Fruit fly (Drosophila melanogaster) whole organism, embryonic: ENCODE data around the gene CG13898.

Source experiments
- Bdp1 ChIP-seq: fragments of 200-800 bp; sonication (Bioruptor generic); optimal IDR thresholded peaks from 3 replicates; lab custom pipeline; 2016; ENCODE audit warnings: missing biosample characterization, missing genetic modification characterization
- Bteb2 ChIP-seq: fragments of 200-800 bp; sonication (Bioruptor generic); optimal IDR thresholded peaks from 2 replicates; lab custom pipeline; 2016; ENCODE audit warnings: missing biosample characterization, missing genetic modification characterization
- CG10979 ChIP-seq: fragments of 200-800 bp; sonication (Bioruptor generic); optimal IDR thresholded peaks from 2 replicates; lab custom pipeline; 2018; ENCODE audit warnings: missing biosample characterization, mild to moderate bottlenecking, missing genetic modification characterization, moderate library complexity
- CG11560 ChIP-seq: fragments of 200-800 bp; sonication (Bioruptor generic); IDR thresholded peaks from 3 replicates; pipeline ENCODE4 v1.3.6; 2022; ENCODE audit warnings: missing biosample characterization, missing genetic modification characterization
- CG11696 ChIP-seq: fragments of 200-800 bp; sonication (Bioruptor generic); IDR thresholded peaks from 2 replicates; pipeline ENCODE4 v1.3.6; 2022; ENCODE audit warnings: missing biosample characterization, missing genetic modification characterization
- CG12071 ChIP-seq: fragments of 200-800 bp; sonication (Bioruptor generic); optimal IDR thresholded peaks from 3 replicates; lab custom pipeline; 2018; ENCODE audit warnings: missing biosample characterization, mild to moderate bottlenecking, missing genetic modification characterization
- CG1233 ChIP-seq: fragments of 200-800 bp; sonication (Bioruptor generic); optimal IDR thresholded peaks from 4 replicates; lab custom pipeline; 2018; ENCODE audit warnings: missing biosample characterization, mild to moderate bottlenecking, missing genetic modification characterization
- CG14965 ChIP-seq: fragments of 200-800 bp; sonication (Bioruptor generic); optimal IDR thresholded peaks from 2 replicates; lab custom pipeline; 2016; ENCODE audit warnings: missing biosample characterization, missing genetic modification characterization, borderline replicate concordance
- CG1529 ChIP-seq: fragments of 200-800 bp; sonication (Bioruptor generic); optimal IDR thresholded peaks from 3 replicates; lab custom pipeline; 2018; ENCODE audit warnings: missing biosample characterization, missing genetic modification characterization
- CG17612 ChIP-seq: fragments of 200-800 bp; sonication (Bioruptor generic); IDR thresholded peaks from 2 replicates; pipeline ENCODE4 v1.3.6; 2022; ENCODE audit warnings: missing biosample characterization, missing genetic modification characterization
- CG1792 ChIP-seq: fragments of 200-800 bp; sonication (Bioruptor generic); optimal IDR thresholded peaks from 2 replicates; lab custom pipeline; 2016; ENCODE audit warnings: missing biosample characterization, missing genetic modification characterization
- CG2120 ChIP-seq: fragments of 200-800 bp; sonication (Bioruptor generic); optimal IDR thresholded peaks from 3 replicates; lab custom pipeline; 2016; ENCODE audit warnings: missing biosample characterization, missing genetic modification characterization
- CG2712 ChIP-seq: fragments of 200-800 bp; optimal IDR thresholded peaks from 3 replicates; lab custom pipeline; 2019; ENCODE audit warnings: missing biosample characterization, mild to moderate bottlenecking, missing genetic modification characterization, moderate library complexity
- CG30403 ChIP-seq: fragments of 200-800 bp; sonication (Bioruptor generic); optimal IDR thresholded peaks from 3 replicates; lab custom pipeline; 2016; ENCODE audit warnings: missing biosample characterization, missing genetic modification characterization
- CG4730 ChIP-seq: fragments of 200-800 bp; sonication (Bioruptor generic); IDR thresholded peaks from 2 replicates; pipeline ENCODE4 v1.3.6; 2022; ENCODE audit warnings: missing biosample characterization, missing genetic modification characterization
- CG4820 ChIP-seq: fragments of 200-800 bp; sonication (Bioruptor generic); optimal IDR thresholded peaks from 3 replicates; lab custom pipeline; 2016; ENCODE audit warnings: missing biosample characterization, missing genetic modification characterization
- CG4854 ChIP-seq: fragments of 200-800 bp; sonication (Bioruptor generic); optimal IDR thresholded peaks from 2 replicates; lab custom pipeline; 2016; ENCODE audit warnings: missing biosample characterization, missing genetic modification characterization, inconsistent platforms
- CG6683 ChIP-seq: fragments of 200-800 bp; sonication (Bioruptor generic); optimal IDR thresholded peaks from 2 replicates; lab custom pipeline; 2017; ENCODE audit warnings: missing biosample characterization, mild to moderate bottlenecking, missing genetic modification characterization, missing genetic modification reagents
- CG6689 ChIP-seq: fragments of 200-800 bp; sonication (Bioruptor generic); IDR thresholded peaks from 2 replicates; pipeline ENCODE4 v1.3.6; 2022; ENCODE audit warnings: missing biosample characterization, missing genetic modification characterization
- CG6791 ChIP-seq: fragments of 200-800 bp; sonication (Bioruptor generic); IDR thresholded peaks from 3 replicates; pipeline ENCODE4 v1.3.6; 2022; ENCODE audit warnings: missing biosample characterization, missing genetic modification characterization; ENCODE audit not compliant: partially characterized antibody
- CG6854 ChIP-seq: fragments of 200-800 bp; sonication (Bioruptor generic); optimal IDR thresholded peaks from 3 replicates; lab custom pipeline; 2017; ENCODE audit warnings: missing biosample characterization, mild to moderate bottlenecking, missing genetic modification characterization
- CG8281 ChIP-seq: fragments of 200-800 bp; sonication (Bioruptor generic); optimal IDR thresholded peaks from 2 replicates; lab custom pipeline; 2018; ENCODE audit warnings: missing biosample characterization, mild to moderate bottlenecking, missing genetic modification characterization, moderate library complexity
- CrebB ChIP-seq: fragments of 200-800 bp; sonication (Bioruptor generic); optimal IDR thresholded peaks from 3 replicates; lab custom pipeline; 2018; ENCODE audit warnings: missing biosample characterization, mild to moderate bottlenecking, missing genetic modification characterization
- D ChIP-seq, 2 experiments: fragments of 200-800 bp in 1 of 2; fragments of >200 bp in 1 of 2; sonication (Bioruptor generic) in 1 of 2; optimal IDR thresholded peaks; 2 replicates in 1 of 2; 3 replicates in 1 of 2; lab custom pipeline; 2017; ENCODE audit warnings: mild to moderate bottlenecking in 1 of 2, missing biosample characterization in 1 of 2, missing genetic modification characterization in 1 of 2, missing genetic modification reagents in 1 of 2
- D19B ChIP-seq: fragments of 200-800 bp; sonication (Bioruptor generic); optimal IDR thresholded peaks from 2 replicates; lab custom pipeline; 2017; ENCODE audit warnings: missing biosample characterization, mild to moderate bottlenecking, missing genetic modification characterization
- Dip3 ChIP-seq: fragments of 200-800 bp; sonication (Bioruptor generic); optimal IDR thresholded peaks from 3 replicates; lab custom pipeline; 2016; ENCODE audit warnings: missing biosample characterization, missing genetic modification characterization
- Dref ChIP-seq: fragments of 200-800 bp; sonication (Bioruptor generic); IDR thresholded peaks from 2 replicates; pipeline ENCODE4 v1.3.6; 2022; ENCODE audit warnings: missing biosample characterization, missing genetic modification characterization
- E2f1 ChIP-seq: fragments of 200-800 bp; sonication (Bioruptor generic); IDR thresholded peaks from 2 replicates; pipeline ENCODE4 v1.3.6; 2022; ENCODE audit warnings: missing biosample characterization, missing genetic modification characterization
- E2f2 ChIP-seq: fragments of 200-800 bp; sonication (Bioruptor generic); IDR thresholded peaks from 2 replicates; pipeline ENCODE4 v1.3.6; 2022; ENCODE audit warnings: missing biosample characterization, missing genetic modification characterization
- MTF-1 ChIP-seq: fragments of 200-800 bp; sonication (Bioruptor generic); optimal IDR thresholded peaks from 2 replicates; lab custom pipeline; 2018; ENCODE audit warnings: missing biosample characterization, mild to moderate bottlenecking, missing genetic modification characterization, borderline replicate concordance
- Oli ChIP-seq: fragments of 200-800 bp; sonication (Bioruptor generic); optimal IDR thresholded peaks from 2 replicates; lab custom pipeline; 2018; ENCODE audit warnings: missing biosample characterization, mild to moderate bottlenecking, missing genetic modification characterization, moderate library complexity
- Trl ChIP-seq, 3 experiments: fragments of >200 bp in 2 of 3; fragments of 200-800 bp in 1 of 3; sonication (Bioruptor generic) in 1 of 3; optimal IDR thresholded peaks; 2 replicates in 1 of 3; 3 replicates in 2 of 3; lab custom pipeline; 2016 to 2017; ENCODE audit warnings: missing biosample characterization in 1 of 3, missing genetic modification characterization in 1 of 3
- ab ChIP-seq: fragments of 200-800 bp; sonication (Bioruptor generic); optimal IDR thresholded peaks from 2 replicates; lab custom pipeline; 2016; ENCODE audit warnings: missing biosample characterization, missing genetic modification characterization
- bowl ChIP-seq: fragments of 200-800 bp; sonication (Bioruptor generic); IDR thresholded peaks from 2 replicates; pipeline ENCODE4 v1.3.6; 2022; ENCODE audit warnings: missing biosample characterization, missing genetic modification characterization
- corto ChIP-seq: fragments of 200-800 bp; sonication (Bioruptor generic); optimal IDR thresholded peaks from 2 replicates; lab custom pipeline; 2016; ENCODE audit warnings: missing biosample characterization, mild to moderate bottlenecking, missing genetic modification characterization, moderate library complexity
- crol ChIP-seq: fragments of 200-800 bp; sonication (Bioruptor generic); IDR thresholded peaks from 2 replicates; pipeline ENCODE4 v1.3.6; 2022; ENCODE audit warnings: missing biosample characterization, missing genetic modification characterization
- dmrt99B ChIP-seq: fragments of 200-800 bp; sonication (Bioruptor generic); optimal IDR thresholded peaks from 2 replicates; lab custom pipeline; 2018; ENCODE audit warnings: missing biosample characterization, mild to moderate bottlenecking, missing genetic modification characterization, moderate library complexity
- esg ChIP-seq: fragments of 200-800 bp; sonication (Bioruptor generic); conservative IDR thresholded peaks from 2 replicates; pipeline ENCODE4 v1.3.6; 2022; ENCODE audit warnings: missing biosample characterization, missing genetic modification characterization
- hth ChIP-seq: fragments of >200 bp; optimal IDR thresholded peaks from 2 replicates; lab custom pipeline; 2017; ENCODE audit warnings: inconsistent platforms
- knrl ChIP-seq: fragments of 200-800 bp; sonication (Bioruptor generic); IDR thresholded peaks from 3 replicates; pipeline ENCODE4 v1.3.6; 2022; ENCODE audit warnings: missing biosample characterization, missing genetic modification characterization; ENCODE audit not compliant: partially characterized antibody
- lbe ChIP-seq: fragments of 200-800 bp; sonication (Bioruptor generic); optimal IDR thresholded peaks from 2 replicates; lab custom pipeline; 2016; ENCODE audit warnings: missing biosample characterization, mild to moderate bottlenecking, missing genetic modification characterization
- nerfin-2 ChIP-seq: fragments of 200-800 bp; sonication (Bioruptor generic); IDR thresholded peaks from 2 replicates; pipeline ENCODE4 v1.3.6; 2022; ENCODE audit warnings: missing biosample characterization, missing genetic modification characterization; ENCODE audit not compliant: partially characterized antibody
- pum ChIP-seq: fragments of 200-800 bp; sonication (Bioruptor generic); optimal IDR thresholded peaks from 2 replicates; lab custom pipeline; 2016; ENCODE audit warnings: missing biosample characterization, missing genetic modification characterization
- ro ChIP-seq: fragments of 200-800 bp; sonication (Bioruptor generic); IDR thresholded peaks from 2 replicates; pipeline ENCODE4 v1.3.6; 2022; ENCODE audit warnings: missing biosample characterization, missing genetic modification characterization
- run ChIP-seq: fragments of 200-800 bp; sonication (Bioruptor generic); optimal IDR thresholded peaks from 3 replicates; lab custom pipeline; 2018; ENCODE audit warnings: missing biosample characterization, mild to moderate bottlenecking, missing genetic modification characterization
- sima ChIP-seq: fragments of 200-800 bp; sonication (Bioruptor generic); optimal IDR thresholded peaks from 2 replicates; lab custom pipeline; 2016; ENCODE audit warnings: missing biosample characterization, missing genetic modification characterization
- tll ChIP-seq, 2 experiments: fragments of 200-800 bp in 1 of 2; fragments of >200 bp in 1 of 2; sonication (Bioruptor generic) in 1 of 2; optimal IDR thresholded peaks; 2 replicates each; lab custom pipeline; 2017 to 2019; ENCODE audit warnings: missing biosample characterization in 2 of 2, missing genetic modification characterization in 2 of 2, mild to moderate bottlenecking in 1 of 2, moderate library complexity in 1 of 2
- tup ChIP-seq: fragments of 200-800 bp; sonication (Bioruptor generic); optimal IDR thresholded peaks from 2 replicates; lab custom pipeline; 2016; ENCODE audit warnings: missing biosample characterization, mild to moderate bottlenecking, missing genetic modification characterization, moderate library complexity
- twi ChIP-seq: fragments of 200-800 bp; optimal IDR thresholded peaks from 2 replicates; lab custom pipeline; 2019; ENCODE audit warnings: missing biosample characterization, mild to moderate bottlenecking, missing genetic modification characterization, moderate library complexity
- zen ChIP-seq: fragments of 200-800 bp; sonication (Bioruptor generic); optimal IDR thresholded peaks from 3 replicates; lab custom pipeline; 2018; ENCODE audit warnings: missing biosample characterization, mild to moderate bottlenecking, missing genetic modification characterization, moderate library complexity

The CG13898 gene

dm6 chr3L:771361-771760 is 32.5 kb downstream of the CG13898 start (continued):
- no peak for TF ChIP-seq twi (tag; lab: Kevin White, UChicago)
- TF ChIP-seq CG1233 (GFP tag; lab: Kevin White, UChicago): peak; percentile 0
- peak; percentile 64 for TF ChIP-seq CG30403 (GFP tag; lab: Kevin White, UChicago)
- TF ChIP-seq CG11560 (tag; lab: Robert Waterston, UW): no peak
- no peak for TF ChIP-seq hth (lab: Kevin White, UChicago)
- TF ChIP-seq CG12071: peak; percentile 78
- no peak for TF ChIP-seq Trl (optimal IDR thresholded peaks at IDR 0.05; lab: Kevin White, UChicago)
- peak; percentile 56 for TF ChIP-seq Trl (GFP tag; optimal IDR thresholded peaks at IDR 0.05; lab: Kevin White, UChicago)
- peak; percentile 80 for TF ChIP-seq Oli (tag; lab: Kevin White, UChicago)
- no peak for TF ChIP-seq bowl (GFP tag; lab: Robert Waterston, UW)
- no peak for TF ChIP-seq knrl (GFP tag; lab: Robert Waterston, UW)
- no peak for TF ChIP-seq tll (GFP tag; optimal IDR thresholded peaks at IDR 0.05; lab: Kevin White, UChicago)
- no peak for TF ChIP-seq CG11696 (GFP tag; lab: Robert Waterston, UW)
- no peak for TF ChIP-seq CG6683 (GFP tag; lab: Kevin White, UChicago)
- TF ChIP-seq ro (GFP tag; lab: Robert Waterston, UW): no peak
- TF ChIP-seq E2f2 (GFP tag; lab: Robert Waterston, UW): peak; percentile 36; the same call in 1 of the 2 replicates
- peak; percentile 45; the same call in 1 of the 2 replicates for TF ChIP-seq esg (GFP tag; lab: Robert Waterston, UW)
- TF ChIP-seq CG14965: no peak
- no peak for TF ChIP-seq Bteb2
- peak; percentile 58 for TF ChIP-seq E2f1
- no peak for TF ChIP-seq zen (tag; lab: Kevin White, UChicago)
- TF ChIP-seq CG4730 (GFP tag; lab: Robert Waterston, UW): peak; percentile 65
- TF ChIP-seq CG10979 (tag; lab: Kevin White, UChicago): peak; percentile 75
- TF ChIP-seq D (optimal IDR thresholded peaks at IDR 0.05; lab: Kevin White, UChicago): no peak
- peak; percentile 50 for TF ChIP-seq D (GFP tag; optimal IDR thresholded peaks at IDR 0.05; lab: Kevin White, UChicago)
- no peak for TF ChIP-seq CG6854
- TF ChIP-seq CG8281 (tag; lab: Kevin White, UChicago): peak; percentile 36
- no peak for TF ChIP-seq CG1792 (GFP tag; lab: Kevin White, UChicago)
- no peak for TF ChIP-seq Dip3 (GFP tag; lab: Kevin White, UChicago)
- peak; percentile 18 for TF ChIP-seq ab (GFP tag; lab: Kevin White, UChicago)
- no peak for TF ChIP-seq sima (GFP tag; lab: Kevin White, UChicago)
- peak; percentile 79 for TF ChIP-seq CG2712 (tag; lab: Kevin White, UChicago)
- TF ChIP-seq corto: peak; percentile 65
- peak; percentile 71 for TF ChIP-seq CG1529
- TF ChIP-seq Dref (GFP tag; lab: Robert Waterston, UW): no peak
- peak; percentile 4 for TF ChIP-seq D19B (GFP tag; lab: Kevin White, UChicago)
- no peak for TF ChIP-seq CG4854
- peak; percentile 61 for TF ChIP-seq CG4820 (GFP tag; lab: Kevin White, UChicago)
- TF ChIP-seq CG17612: no peak
- TF ChIP-seq CrebB: no peak
- peak; percentile 66 for TF ChIP-seq run (tag; lab: Kevin White, UChicago)
- TF ChIP-seq lbe (GFP tag; lab: Kevin White, UChicago): peak; percentile 67
- peak; percentile 88 for TF ChIP-seq dmrt99B
- no peak for TF ChIP-seq tup (GFP tag; lab: Kevin White, UChicago)
- 0 out of 2 replicates have a peak, but pooled peaks have one; percentile 9 for TF ChIP-seq crol (GFP tag; lab: Robert Waterston, UW)
- TF ChIP-seq CG6689 (GFP tag; lab: Robert Waterston, UW): peak; percentile 76
- peak; percentile 52 for TF ChIP-seq pum
- no peak for TF ChIP-seq nerfin-2
- peak; percentile 60 for TF ChIP-seq Bdp1 (GFP tag; lab: Kevin White, UChicago)
- TF ChIP-seq MTF-1: peak; percentile 4
- no peak for TF ChIP-seq CG6791 (GFP tag; lab: Robert Waterston, UW)
- no peak for TF ChIP-seq CG2120 (GFP tag; lab: Kevin White, UChicago)
